Fruit fly (Drosophila melanogaster) whole organism, embryonic: ENCODE measurements around the gene meso18E.

Source experiments
- Bteb2 ChIP-seq: fragments of 200-800 bp; sonication (Bioruptor generic); optimal IDR thresholded peaks from 2 replicates; lab custom pipeline; 2016; ENCODE audit warnings: missing biosample characterization, missing genetic modification characterization
- CG10543 ChIP-seq: fragments of 200-800 bp; sonication (Bioruptor generic); optimal IDR thresholded peaks from 3 replicates; lab custom pipeline; 2017; ENCODE audit warnings: missing biosample characterization, mild to moderate bottlenecking, missing genetic modification characterization, moderate library complexity
- CG11504 ChIP-seq: fragments of 200-800 bp; sonication (Bioruptor generic); optimal IDR thresholded peaks from 3 replicates; lab custom pipeline; 2019; ENCODE audit warnings: missing biosample characterization, mild to moderate bottlenecking, missing genetic modification characterization, moderate library complexity
- CG12155 ChIP-seq: fragments of 200-800 bp; sonication (Bioruptor generic); optimal IDR thresholded peaks from 3 replicates; lab custom pipeline; 2016; ENCODE audit warnings: missing biosample characterization, missing genetic modification characterization
- CG14710 ChIP-seq: fragments of 200-800 bp; sonication (Bioruptor generic); optimal IDR thresholded peaks from 3 replicates; lab custom pipeline; 2019; ENCODE audit warnings: missing biosample characterization, mild to moderate bottlenecking, missing genetic modification characterization, moderate library complexity
- CG17912 ChIP-seq: fragments of 200-800 bp; sonication (Bioruptor generic); optimal IDR thresholded peaks from 2 replicates; lab custom pipeline; 2018; ENCODE audit warnings: missing biosample characterization, mild to moderate bottlenecking, missing genetic modification characterization
- CG18262 ChIP-seq: fragments of 200-800 bp; optimal IDR thresholded peaks from 3 replicates; lab custom pipeline; 2019; ENCODE audit warnings: missing biosample characterization, mild to moderate bottlenecking, missing genetic modification characterization, moderate library complexity
- CG18476 ChIP-seq: fragments of 200-800 bp; sonication (Bioruptor generic); optimal IDR thresholded peaks from 2 replicates; lab custom pipeline; 2016; ENCODE audit warnings: missing biosample characterization, mild to moderate bottlenecking, missing genetic modification characterization
- CG2129 ChIP-seq: fragments of 200-800 bp; sonication (Bioruptor generic); IDR thresholded peaks from 2 replicates; pipeline ENCODE4 v1.3.6; 2022; ENCODE audit warnings: missing biosample characterization, missing genetic modification characterization; ENCODE audit not compliant: partially characterized antibody
- CG2875 ChIP-seq: fragments of 200-800 bp; sonication (Bioruptor generic); optimal IDR thresholded peaks from 2 replicates; lab custom pipeline; 2017; ENCODE audit warnings: missing biosample characterization, mild to moderate bottlenecking, missing genetic modification characterization, missing genetic modification reagents
- CG31365 ChIP-seq: fragments of 200-800 bp; sonication (Bioruptor generic); optimal IDR thresholded peaks from 2 replicates; lab custom pipeline; 2018; ENCODE audit warnings: missing biosample characterization, mild to moderate bottlenecking, missing genetic modification characterization
- CG31441 ChIP-seq: fragments of 200-800 bp; sonication (Bioruptor generic); IDR thresholded peaks from 2 replicates; pipeline ENCODE4 v1.3.6; 2022; ENCODE audit warnings: missing biosample characterization, missing genetic modification characterization
- CG33557 ChIP-seq: fragments of 200-800 bp; sonication (Bioruptor generic); optimal IDR thresholded peaks from 2 replicates; lab custom pipeline; 2019; ENCODE audit warnings: missing biosample characterization, mild to moderate bottlenecking, missing genetic modification characterization, moderate library complexity
- CG34224 ChIP-seq: fragments of 200-800 bp; sonication (Bioruptor generic); IDR thresholded peaks from 3 replicates; pipeline ENCODE4 v1.3.6; 2022; ENCODE audit warnings: missing biosample characterization, missing genetic modification characterization; ENCODE audit not compliant: partially characterized antibody
- CG3847 ChIP-seq: fragments of 200-800 bp; sonication (Bioruptor generic); IDR thresholded peaks from 2 replicates; pipeline ENCODE4 v1.3.6; 2022; ENCODE audit warnings: missing biosample characterization, missing genetic modification characterization
- CG6254 ChIP-seq: fragments of 200-800 bp; sonication (Bioruptor generic); optimal IDR thresholded peaks from 3 replicates; lab custom pipeline; 2017; ENCODE audit warnings: mild to moderate bottlenecking, missing biosample characterization, missing genetic modification reagents, missing genetic modification characterization
- CG6683 ChIP-seq: fragments of 200-800 bp; sonication (Bioruptor generic); optimal IDR thresholded peaks from 2 replicates; lab custom pipeline; 2017; ENCODE audit warnings: missing biosample characterization, mild to moderate bottlenecking, missing genetic modification characterization, missing genetic modification reagents
- CG7372 ChIP-seq: fragments of 200-800 bp; sonication (Bioruptor generic); IDR thresholded peaks from 2 replicates; pipeline ENCODE4 v1.3.6; 2022; ENCODE audit warnings: missing biosample characterization, missing genetic modification characterization
- CG7839 ChIP-seq: fragments of 200-800 bp; sonication (Bioruptor generic); optimal IDR thresholded peaks from 3 replicates; lab custom pipeline; 2018; ENCODE audit warnings: missing biosample characterization, mild to moderate bottlenecking, missing genetic modification characterization, moderate library complexity
- CG9817 ChIP-seq: fragments of 200-800 bp; sonication (Bioruptor generic); optimal IDR thresholded peaks from 2 replicates; lab custom pipeline; 2018; ENCODE audit warnings: missing biosample characterization, mild to moderate bottlenecking, missing genetic modification characterization, moderate library complexity
- CG9932 ChIP-seq: fragments of 200-800 bp; sonication (Bioruptor generic); IDR thresholded peaks from 2 replicates; pipeline ENCODE4 v1.3.6; 2022; ENCODE audit warnings: missing biosample characterization, missing genetic modification characterization
- Dbx ChIP-seq: fragments of 200-800 bp; sonication (Bioruptor generic); IDR thresholded peaks from 3 replicates; pipeline ENCODE4 v1.3.6; 2022; ENCODE audit warnings: missing biosample characterization, missing genetic modification characterization
- ERR ChIP-seq: fragments of 200-800 bp; sonication (Bioruptor generic); optimal IDR thresholded peaks from 2 replicates; lab custom pipeline; 2016; ENCODE audit warnings: missing biosample characterization, missing genetic modification characterization
- HmgD ChIP-seq: fragments of 200-800 bp; sonication (Bioruptor generic); optimal IDR thresholded peaks from 3 replicates; lab custom pipeline; 2016; ENCODE audit warnings: missing biosample characterization, missing genetic modification characterization
- HmgZ ChIP-seq: fragments of 200-800 bp; sonication (Bioruptor generic); optimal IDR thresholded peaks from 2 replicates; lab custom pipeline; 2018; ENCODE audit warnings: missing biosample characterization, mild to moderate bottlenecking, missing genetic modification characterization
- Hr3 ChIP-seq: fragments of 200-800 bp; sonication (Bioruptor generic); optimal IDR thresholded peaks from 3 replicates; lab custom pipeline; 2016; ENCODE audit warnings: missing biosample characterization, missing genetic modification characterization
- MBD-R2 ChIP-seq: fragments of 200-800 bp; sonication (Bioruptor generic); IDR thresholded peaks from 2 replicates; pipeline ENCODE4 v1.3.6; 2022; ENCODE audit warnings: missing biosample characterization, missing genetic modification characterization
- Med ChIP-seq: fragments of 200-800 bp; sonication (Bioruptor generic); peaks from one replicate; lab custom pipeline; 2016; ENCODE audit warnings: missing biosample characterization, missing genetic modification characterization, mild to moderate bottlenecking, inconsistent platforms, moderate library complexity
- Nf-YB ChIP-seq: fragments of 200-800 bp; sonication (Bioruptor generic); optimal IDR thresholded peaks from 3 replicates; lab custom pipeline; 2019; ENCODE audit warnings: missing biosample characterization, mild to moderate bottlenecking, missing genetic modification characterization, moderate library complexity
- Nf-YC ChIP-seq: fragments of 200-800 bp; optimal IDR thresholded peaks from 3 replicates; lab custom pipeline; 2019; ENCODE audit warnings: missing biosample characterization, mild to moderate bottlenecking, missing genetic modification characterization, moderate library complexity
- Ptx1 ChIP-seq: fragments of 200-800 bp; sonication (Bioruptor generic); IDR thresholded peaks from 2 replicates; pipeline ENCODE4 v1.3.6; 2022; ENCODE audit warnings: missing biosample characterization, missing genetic modification characterization
- Rfx ChIP-seq: fragments of 200-800 bp; sonication (Bioruptor generic); IDR thresholded peaks from 2 replicates; pipeline ENCODE4 v1.3.6; 2022; ENCODE audit warnings: missing biosample characterization, missing genetic modification characterization
- bcd ChIP-seq: fragments of 200-800 bp; sonication (Bioruptor generic); optimal IDR thresholded peaks from 2 replicates; lab custom pipeline; 2017; ENCODE audit warnings: missing biosample characterization, mild to moderate bottlenecking, missing genetic modification characterization
- bowl ChIP-seq: fragments of 200-800 bp; sonication (Bioruptor generic); IDR thresholded peaks from 2 replicates; pipeline ENCODE4 v1.3.6; 2022; ENCODE audit warnings: missing biosample characterization, missing genetic modification characterization
- chinmo ChIP-seq: fragments of 200-800 bp; sonication (Bioruptor generic); IDR thresholded peaks from 4 replicates; pipeline ENCODE4 v1.3.6; 2022; ENCODE audit warnings: missing biosample characterization, missing genetic modification characterization; ENCODE audit not compliant: partially characterized antibody
- dm ChIP-seq: fragments of 200-800 bp; sonication (Bioruptor generic); optimal IDR thresholded peaks from 3 replicates; lab custom pipeline; 2016; ENCODE audit warnings: missing biosample characterization, missing genetic modification characterization
- dmrt99B ChIP-seq: fragments of 200-800 bp; sonication (Bioruptor generic); optimal IDR thresholded peaks from 2 replicates; lab custom pipeline; 2018; ENCODE audit warnings: missing biosample characterization, mild to moderate bottlenecking, missing genetic modification characterization, moderate library complexity
- emc ChIP-seq: fragments of 200-800 bp; sonication (Bioruptor generic); optimal IDR thresholded peaks from 2 replicates; lab custom pipeline; 2016; ENCODE audit warnings: missing biosample characterization, missing genetic modification characterization
- gce ChIP-seq: fragments of 200-800 bp; sonication (Bioruptor generic); IDR thresholded peaks from 3 replicates; pipeline ENCODE4 v1.3.6; 2022; ENCODE audit warnings: missing biosample characterization, missing genetic modification characterization
- jing ChIP-seq: fragments of 200-800 bp; sonication (Bioruptor generic); optimal IDR thresholded peaks from 2 replicates; lab custom pipeline; 2018; ENCODE audit warnings: missing biosample characterization, mild to moderate bottlenecking, missing genetic modification characterization
- mld ChIP-seq: fragments of 200-800 bp; sonication (Bioruptor generic); IDR thresholded peaks from 3 replicates; pipeline ENCODE4 v1.3.6; 2022; ENCODE audit warnings: missing biosample characterization, missing genetic modification characterization; ENCODE audit not compliant: partially characterized antibody
- nau ChIP-seq: fragments of 200-800 bp; sonication (Bioruptor generic); optimal IDR thresholded peaks from 3 replicates; lab custom pipeline; 2017; ENCODE audit warnings: missing biosample characterization, mild to moderate bottlenecking, missing genetic modification characterization, missing genetic modification reagents
- nerfin-1 ChIP-seq: fragments of 200-800 bp; sonication (Bioruptor generic); optimal IDR thresholded peaks from 3 replicates; lab custom pipeline; 2019; ENCODE audit warnings: missing biosample characterization, mild to moderate bottlenecking, missing genetic modification characterization, moderate library complexity
- nom ChIP-seq: fragments of 200-800 bp; sonication (Bioruptor generic); optimal IDR thresholded peaks from 2 replicates; lab custom pipeline; 2017; ENCODE audit warnings: missing biosample characterization, missing genetic modification characterization, mild to moderate bottlenecking, moderate library complexity, missing genetic modification reagents
- onecut ChIP-seq: fragments of 200-800 bp; sonication (Bioruptor generic); IDR thresholded peaks from 2 replicates; pipeline ENCODE4 v1.3.6; 2022; ENCODE audit warnings: missing biosample characterization, missing genetic modification characterization
- pb ChIP-seq: fragments of 200-800 bp; sonication (Bioruptor generic); optimal IDR thresholded peaks from 3 replicates; lab custom pipeline; 2016; ENCODE audit warnings: missing biosample characterization, missing genetic modification characterization
- pho ChIP-seq: fragments of 200-800 bp; sonication (Bioruptor generic); optimal IDR thresholded peaks from 2 replicates; lab custom pipeline; 2016; ENCODE audit warnings: missing biosample characterization, missing genetic modification characterization
- sob ChIP-seq: fragments of 200-800 bp; sonication (Bioruptor generic); IDR thresholded peaks from 2 replicates; pipeline ENCODE4 v1.3.6; 2022; ENCODE audit warnings: missing biosample characterization, missing genetic modification characterization
- zfh1 ChIP-seq: fragments of 200-800 bp; sonication (Bioruptor generic); IDR thresholded peaks from 3 replicates; pipeline ENCODE4 v1.3.6; 2022; ENCODE audit warnings: missing biosample characterization, missing genetic modification characterization

meso18E gene

dm6 chrX:19750626-19751149 is 37.8 kb upstream of the meso18E start, which contains the start of gene Abcd3 (continued):
- TF ChIP-seq CG18476 (GFP tag; lab: Kevin White, UChicago) = no peak
- TF ChIP-seq CG11504 (tag; lab: Kevin White, UChicago) = peak; percentile 10
- TF ChIP-seq CG2875 (GFP tag; lab: Kevin White, UChicago) = no peak
- TF ChIP-seq Bteb2 (GFP tag; lab: Kevin White, UChicago) = no peak
- TF ChIP-seq Rfx = peak; percentile 44
- TF ChIP-seq Dbx (GFP tag; lab: Robert Waterston, UW) = peak; percentile 14; the same call in 1 of the 3 replicates
- TF ChIP-seq CG6683 = peak; percentile 24
- TF ChIP-seq CG6254 (GFP tag; lab: Kevin White, UChicago) = peak; percentile 31
- TF ChIP-seq CG34224 (GFP tag; lab: Robert Waterston, UW) = peak; percentile 73
- peak; percentile 47; the same call in 1 of the 2 replicates for TF ChIP-seq sob (GFP tag; lab: Robert Waterston, UW)
- peak; percentile 15 for TF ChIP-seq CG18262 (tag; lab: Kevin White, UChicago)
- peak; percentile 58 for TF ChIP-seq CG33557 (GFP tag; lab: Kevin White, UChicago)
- peak; percentile 76 for TF ChIP-seq dm
- peak; percentile 25 for TF ChIP-seq dmrt99B
- TF ChIP-seq CG9932 (GFP tag; lab: Robert Waterston, UW) = peak; percentile 60
- peak; percentile 4 for TF ChIP-seq pb (GFP tag; lab: Kevin White, UChicago)
- TF ChIP-seq nau (GFP tag; lab: Kevin White, UChicago) = peak; percentile 54
- no peak for TF ChIP-seq Hr3
- TF ChIP-seq zfh1 = peak; percentile 41; the same call in 2 of the 3 replicates
- TF ChIP-seq Nf-YB = peak; percentile 13
- TF ChIP-seq nerfin-1 (tag; lab: Kevin White, UChicago) = peak; percentile 68
- no peak for TF ChIP-seq Ptx1 (GFP tag; lab: Robert Waterston, UW)
- TF ChIP-seq Med (GFP tag; lab: Kevin White, UChicago) = peak; percentile 92
- peak; percentile 50 for TF ChIP-seq MBD-R2 (GFP tag; lab: Robert Waterston, UW)
- TF ChIP-seq CG14710 (tag; lab: Kevin White, UChicago) = peak; percentile 38
- TF ChIP-seq chinmo (GFP tag; lab: Robert Waterston, UW) = peak; percentile 91
- peak; percentile 70 for TF ChIP-seq HmgD (GFP tag; lab: Kevin White, UChicago)
- no peak for TF ChIP-seq jing (GFP tag; lab: Kevin White, UChicago)
- peak; percentile 28 for TF ChIP-seq ERR (GFP tag; lab: Kevin White, UChicago)
- peak; percentile 43; the same call in 1 of the 2 replicates for TF ChIP-seq onecut (GFP tag; lab: Robert Waterston, UW)
- peak; percentile 60; the same call in 1 of the 3 replicates for TF ChIP-seq mld (GFP tag; lab: Robert Waterston, UW)
- 0 out of 3 replicates have a peak, but pooled peaks have one; percentile 45 for TF ChIP-seq gce (GFP tag; lab: Robert Waterston, UW)
- TF ChIP-seq CG9817 = peak; percentile 5
- no peak for TF ChIP-seq pho (GFP tag; lab: Kevin White, UChicago)
- TF ChIP-seq bcd (GFP tag; lab: Kevin White, UChicago) = peak; percentile 12
- no peak for TF ChIP-seq CG7372 (GFP tag; lab: Robert Waterston, UW)
- TF ChIP-seq CG3847 (GFP tag; lab: Robert Waterston, UW) = peak; percentile 33; the same call in 1 of the 2 replicates
- TF ChIP-seq CG10543 (GFP tag; lab: Kevin White, UChicago) = peak; percentile 72
- 0 out of 2 replicates have a peak, but pooled peaks have one; percentile 24 for TF ChIP-seq CG31441 (GFP tag; lab: Robert Waterston, UW)
- TF ChIP-seq bowl (GFP tag; lab: Robert Waterston, UW) = 0 out of 2 replicates have a peak, but pooled peaks have one; percentile 21
- peak; percentile 17 for TF ChIP-seq CG17912 (GFP tag; lab: Kevin White, UChicago)
- peak; percentile 8 for TF ChIP-seq CG12155 (GFP tag; lab: Kevin White, UChicago)
- TF ChIP-seq CG2129 (GFP tag; lab: Robert Waterston, UW) = no peak
- peak; percentile 23 for TF ChIP-seq CG31365 (tag; lab: Kevin White, UChicago)
- no peak for TF ChIP-seq emc
- TF ChIP-seq nom (GFP tag; lab: Kevin White, UChicago) = peak; percentile 73
- TF ChIP-seq Nf-YC (tag; lab: Kevin White, UChicago) = peak; percentile 65
- TF ChIP-seq CG7839 (tag; lab: Kevin White, UChicago) = peak; percentile 25
- peak; percentile 64 for TF ChIP-seq HmgZ (tag; lab: Kevin White, UChicago)
